Worm (Caenorhabditis elegans) whole organism, L3 larva: ENCODE measurements around the gene dsh-2.
A peak's percentile ranks its signal among the peaks of the same experiment; 100 is the strongest.

Experiments
- R02D3.7 ChIP-seq: fragments of 150-350 bp; optimal IDR thresholded peaks from 2 replicates; lab custom pipeline; 2014; ENCODE audit warnings: missing biosample characterization, missing genetic modification characterization
- aly-2 ChIP-seq: fragments of 150-350 bp; optimal IDR thresholded peaks from 2 replicates; lab custom pipeline; 2014; ENCODE audit warnings: missing biosample characterization, missing genetic modification characterization
- ceh-16 ChIP-seq: sonication (generic microtip); optimal IDR thresholded peaks from 2 replicates; lab custom pipeline; 2017; ENCODE audit warnings: missing biosample characterization, missing genetic modification characterization
- ceh-28 ChIP-seq: fragments of 150-350 bp; optimal IDR thresholded peaks from 2 replicates; lab custom pipeline; 2014; ENCODE audit warnings: missing biosample characterization, missing genetic modification reagents, missing genetic modification characterization
- ceh-82 ChIP-seq: fragments of 150-350 bp; optimal IDR thresholded peaks from 2 replicates; lab custom pipeline; 2014; ENCODE audit warnings: missing biosample characterization, missing genetic modification characterization
- egl-27 ChIP-seq: sonication (generic microtip); optimal IDR thresholded peaks from 4 replicates; lab custom pipeline; 2017; ENCODE audit warnings: missing biosample characterization, missing genetic modification reagents, missing genetic modification characterization
- elt-2 ChIP-seq: sonication (generic microtip); optimal IDR thresholded peaks from 2 replicates; lab custom pipeline; 2016; ENCODE audit warnings: missing genetic modification reagents, mild to moderate bottlenecking, missing genetic modification characterization, missing compliant biosample characterization
- elt-3 ChIP-seq, 3 experiments: fragments of 150-350 bp in 1 of 3; sonication (generic microtip) in 2 of 3; optimal IDR thresholded peaks; 2 replicates in 2 of 3; 4 replicates in 1 of 3; lab custom pipeline; 2014 to 2017; ENCODE audit warnings: missing biosample characterization in 3 of 3, missing genetic modification characterization in 3 of 3
- fkh-10 ChIP-seq: sonication (generic microtip); optimal IDR thresholded peaks from 2 replicates; lab custom pipeline; 2017; ENCODE audit warnings: missing biosample characterization, missing genetic modification reagents, missing genetic modification characterization
- fkh-2 ChIP-seq: fragments of 150-350 bp; optimal IDR thresholded peaks from 2 replicates; lab custom pipeline; 2014; ENCODE audit warnings: missing biosample characterization, missing genetic modification reagents, missing genetic modification characterization
- hmg-11 ChIP-seq: sonication (generic microtip); optimal IDR thresholded peaks from 2 replicates; lab custom pipeline; 2016; ENCODE audit warnings: missing genetic modification characterization, missing compliant biosample characterization
- jun-1 ChIP-seq: fragments of 150-350 bp; optimal IDR thresholded peaks from 2 replicates; lab custom pipeline; 2014; ENCODE audit warnings: missing biosample characterization, missing genetic modification reagents, missing genetic modification characterization
- lin-15B ChIP-seq: fragments of 150-350 bp; optimal IDR thresholded peaks from 2 replicates; lab custom pipeline; 2014; ENCODE audit warnings: missing biosample characterization, missing genetic modification characterization
- lin-39 ChIP-seq: fragments of 150-350 bp; optimal IDR thresholded peaks from 2 replicates; lab custom pipeline; 2018; ENCODE audit warnings: missing biosample characterization, missing genetic modification reagents, missing genetic modification characterization
- lsy-12 ChIP-seq: sonication (generic microtip); optimal IDR thresholded peaks from 2 replicates; lab custom pipeline; 2016; ENCODE audit warnings: mild to moderate bottlenecking, missing genetic modification characterization, missing compliant biosample characterization
- mml-1 ChIP-seq: fragments of 150-350 bp; sonication (generic microtip); optimal IDR thresholded peaks from 3 replicates; lab custom pipeline; 2014; ENCODE audit warnings: missing biosample characterization, missing genetic modification characterization
- nfya-1 ChIP-seq: sonication (generic microtip); optimal IDR thresholded peaks from 2 replicates; lab custom pipeline; 2017; ENCODE audit warnings: missing genetic modification characterization, mild to moderate bottlenecking, missing compliant biosample characterization, antibody characterized with exemption, moderate library complexity; ENCODE audit not compliant: insufficient read depth
- nhr-11 ChIP-seq: fragments of 150-350 bp; optimal IDR thresholded peaks from 2 replicates; lab custom pipeline; 2014; ENCODE audit warnings: missing biosample characterization, missing genetic modification characterization
- nhr-12 ChIP-seq: fragments of 150-350 bp; optimal IDR thresholded peaks from 2 replicates; lab custom pipeline; 2014; ENCODE audit warnings: missing biosample characterization, missing genetic modification characterization
- nhr-23 ChIP-seq: fragments of 150-350 bp; optimal IDR thresholded peaks from 2 replicates; lab custom pipeline; 2014; ENCODE audit warnings: missing biosample characterization, missing genetic modification reagents, missing genetic modification characterization
- nhr-25 ChIP-seq: sonication (generic microtip); optimal IDR thresholded peaks from 2 replicates; lab custom pipeline; 2017; ENCODE audit warnings: missing biosample characterization, missing genetic modification characterization
- nhr-43 ChIP-seq: sonication (generic microtip); optimal IDR thresholded peaks from 2 replicates; lab custom pipeline; 2016; ENCODE audit warnings: mild to moderate bottlenecking, missing genetic modification characterization, missing compliant biosample characterization; ENCODE audit not compliant: poor library complexity, severe bottlenecking
- nhr-77 ChIP-seq: fragments of 150-350 bp; optimal IDR thresholded peaks from 2 replicates; lab custom pipeline; 2014; ENCODE audit warnings: missing biosample characterization, missing genetic modification characterization
- pha-4 ChIP-seq: fragments of 150-350 bp; optimal IDR thresholded peaks from 2 replicates; lab custom pipeline; 2014; ENCODE audit warnings: missing biosample characterization, missing genetic modification reagents, missing genetic modification characterization
- pqm-1 ChIP-seq: fragments of 150-350 bp; optimal IDR thresholded peaks from 2 replicates; lab custom pipeline; 2017; ENCODE audit warnings: missing biosample characterization, missing genetic modification characterization, inconsistent platforms
- sea-2 ChIP-seq: fragments of 150-350 bp; sonication (generic microtip); optimal IDR thresholded peaks from 4 replicates; lab custom pipeline; 2014; ENCODE audit warnings: missing biosample characterization, missing genetic modification reagents, missing genetic modification characterization
- snpc-4 ChIP-seq: fragments of 150-350 bp; optimal IDR thresholded peaks from 2 replicates; lab custom pipeline; 2014; ENCODE audit warnings: missing biosample characterization, missing genetic modification characterization
- tbx-2 ChIP-seq: sonication (generic microtip); optimal IDR thresholded peaks from 2 replicates; lab custom pipeline; 2016; ENCODE audit warnings: mild to moderate bottlenecking, missing genetic modification characterization, missing compliant biosample characterization
- ztf-4 ChIP-seq: fragments of 150-350 bp; optimal IDR thresholded peaks from 2 replicates; lab custom pipeline; 2014; ENCODE audit warnings: missing biosample characterization, missing genetic modification characterization

dsh-2 gene

ce11 chrII:5032669-5033068 lies 48.3 kb downstream of the dsh-2 start:
- peak; percentile 19 for TF ChIP-seq tbx-2 (tag; lab: Kevin White, UChicago)
- no peak for TF ChIP-seq nhr-77 (tag; lab: Kevin White, UChicago)
- no peak for TF ChIP-seq mml-1 (tag; lab: Kevin White, UChicago)
- TF ChIP-seq nfya-1 (tag; lab: Kevin White, UChicago), result peak; percentile 57
- peak; percentile 73 for TF ChIP-seq lsy-12 (tag; lab: Kevin White, UChicago)
- no peak for TF ChIP-seq nhr-11 (tag; lab: Kevin White, UChicago)
- peak; percentile 29 for TF ChIP-seq R02D3.7 (tag; lab: Kevin White, UChicago)
- TF ChIP-seq nhr-25 (tag; lab: Kevin White, UChicago), result peak; percentile 40
- peak; percentile 38 for TF ChIP-seq pha-4 (tag; lab: Kevin White, UChicago)
- TF ChIP-seq snpc-4 (tag; lab: Kevin White, UChicago), result peak; percentile 30
- TF ChIP-seq sea-2 (GFP tag; lab: Kevin White, UChicago), result no peak
- peak; percentile 63 for TF ChIP-seq nhr-43
- peak; percentile 34 for TF ChIP-seq lin-15B
- no peak for TF ChIP-seq nhr-12
- TF ChIP-seq fkh-2 (tag; lab: Kevin White, UChicago), result no peak
- TF ChIP-seq aly-2 (tag; lab: Kevin White, UChicago), result no peak
- TF ChIP-seq egl-27 (tag; lab: Kevin White, UChicago), result peak; percentile 46
- peak; percentile 35 for TF ChIP-seq jun-1 (tag; lab: Kevin White, UChicago)
- peak; percentile 89 for TF ChIP-seq hmg-11 (tag; lab: Kevin White, UChicago)
- TF ChIP-seq ceh-82 (tag; lab: Kevin White, UChicago), result peak; percentile 29
- peak; percentile 87 for TF ChIP-seq elt-2 (tag; lab: Kevin White, UChicago)
- TF ChIP-seq lin-39 (tag; lab: Kevin White, UChicago), result peak; percentile 58
- peak; percentile 17 for TF ChIP-seq pqm-1
- TF ChIP-seq ceh-28, result no peak
- TF ChIP-seq ztf-4 (tag; lab: Kevin White, UChicago), result no peak
- no peak for TF ChIP-seq ceh-16 (tag; lab: Kevin White, UChicago)
- TF ChIP-seq, all 47 proteins: peak for 16

- TF ChIP-seq snpc-4 (tag; lab: Kevin White, UChicago) (no peak), lsy-12 (tag; lab: Kevin White, UChicago) (no peak), fkh-10 (GFP tag; lab: Kevin White, UChicago) (no peak), nhr-25 (tag; lab: Kevin White, UChicago) (no peak), hmg-11 (tag; lab: Kevin White, UChicago) (no peak), nhr-12 (no peak), fkh-2 (tag; lab: Kevin White, UChicago) (no peak), pha-4 (tag; lab: Kevin White, UChicago) (no peak), elt-3 (tag; optimal IDR thresholded peaks at IDR 0.05; lab: Kevin White, UChicago) (no peak), nhr-23 (no peak)
These were observed 49.4 kb downstream of the dsh-2 start, which contains the start of gene wdr-83 for ce11 chrII:5031612-5032011. Gene wdr-83, minus strand, starts transcription at chrII:5031712.
